Worm (Caenorhabditis elegans) whole organism, early embryonic: ENCODE measurements around the gene ZC204.12.

Source experiments
- F13C5.2 ChIP-seq: sonication (generic microtip); optimal IDR thresholded peaks from 2 replicates; lab custom pipeline; 2017; ENCODE audit warnings: mild to moderate bottlenecking, missing genetic modification characterization, inconsistent platforms, missing compliant biosample characterization
- aly-1 ChIP-seq: sonication (generic microtip); optimal IDR thresholded peaks from 2 replicates; lab custom pipeline; 2016; ENCODE audit warnings: missing genetic modification characterization, missing compliant biosample characterization
- ama-1 ChIP-seq: fragments of 150-350 bp; optimal IDR thresholded peaks from 2 replicates; lab custom pipeline; 2014
- ceh-13 ChIP-seq: fragments of 200-800 bp; sonication (Bioruptor generic); optimal IDR thresholded peaks from 2 replicates; lab custom pipeline; 2018; ENCODE audit warnings: mild to moderate bottlenecking, missing genetic modification characterization, missing compliant biosample characterization
- ceh-36 ChIP-seq: sonication (generic microtip); optimal IDR thresholded peaks from 2 replicates; lab custom pipeline; 2016; ENCODE audit warnings: missing genetic modification characterization, inconsistent platforms, missing compliant biosample characterization
- flt-1 ChIP-seq: fragments of 200-800 bp; sonication (Bioruptor generic); IDR thresholded peaks from 2 replicates; pipeline ENCODE4 v1.3.6; 2022; ENCODE audit warnings: missing genetic modification characterization, missing compliant biosample characterization
- hmbx-1 ChIP-seq: sonication (generic microtip); optimal IDR thresholded peaks from 2 replicates; lab custom pipeline; 2016; ENCODE audit warnings: mild to moderate bottlenecking, missing genetic modification characterization, missing compliant biosample characterization
- hnd-1 ChIP-seq: sonication (generic microtip); optimal IDR thresholded peaks from 2 replicates; lab custom pipeline; 2016; ENCODE audit warnings: missing genetic modification characterization, missing compliant biosample characterization
- pes-1 ChIP-seq: fragments of 200-800 bp; sonication (Bioruptor generic); IDR thresholded peaks from 2 replicates; pipeline ENCODE4 v1.3.6; 2022; ENCODE audit warnings: missing genetic modification reagents, missing genetic modification characterization, missing compliant biosample characterization
- sea-1 ChIP-seq: fragments of 200-800 bp; sonication (Bioruptor generic); conservative IDR thresholded peaks from 2 replicates; pipeline ENCODE4 v1.3.6; 2022; ENCODE audit warnings: missing genetic modification characterization, missing compliant biosample characterization
- tbx-11 ChIP-seq: fragments of 200-800 bp; sonication (Bioruptor generic); IDR thresholded peaks from 2 replicates; pipeline ENCODE4 v1.3.6; 2022; ENCODE audit warnings: missing genetic modification characterization, missing compliant biosample characterization
- tbx-37 ChIP-seq: fragments of 200-800 bp; sonication (Bioruptor generic); conservative IDR thresholded peaks from 2 replicates; pipeline ENCODE4 v1.3.6; 2022; ENCODE audit warnings: missing genetic modification reagents, missing genetic modification characterization, missing compliant biosample characterization

DNA sequence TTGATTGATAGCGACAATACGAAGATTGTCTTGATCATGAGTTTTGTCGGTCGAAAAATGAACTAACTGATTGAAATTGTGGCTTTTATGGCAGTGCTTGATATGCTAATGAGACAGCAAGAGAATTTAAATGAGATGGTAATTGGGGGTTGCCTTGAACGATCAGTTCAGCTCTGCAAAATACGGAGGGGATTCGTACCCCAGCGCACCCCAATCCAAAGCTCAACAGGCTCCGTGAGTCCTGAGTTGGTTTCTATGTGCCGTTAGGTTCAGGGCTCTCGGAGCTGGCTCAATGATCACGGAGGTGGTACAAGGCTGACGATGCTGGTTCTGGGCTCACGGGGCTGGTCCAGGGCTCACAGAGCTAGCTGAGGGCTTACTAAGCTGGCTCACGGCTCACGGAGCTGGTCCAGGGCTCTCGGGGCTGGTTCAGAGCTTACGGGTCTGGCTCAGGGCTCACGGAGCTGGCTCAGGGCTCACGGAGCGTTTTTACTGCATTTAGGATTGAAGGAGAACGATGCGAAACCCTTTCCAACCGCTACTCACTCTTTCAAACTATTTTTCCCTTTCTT is 12.2 kb downstream of the ZC204.12 start, which contains the start of gene ZC204.6:
- TF ChIP-seq ceh-13 (GFP tag; lab: Kevin White, UChicago) = no peak
- no peak for TF ChIP-seq aly-1
- no peak for TF ChIP-seq sea-1 (GFP tag; lab: Robert Waterston, UW)
- no peak for TF ChIP-seq F13C5.2
- TF ChIP-seq tbx-37 (GFP tag; lab: Robert Waterston, UW) = no peak
- no peak for TF ChIP-seq hnd-1 (tag; lab: Kevin White, UChicago)
- TF ChIP-seq flt-1 (GFP tag; lab: Robert Waterston, UW) = no peak
- no peak for TF ChIP-seq ceh-36
- no peak for TF ChIP-seq ama-1 (lab: Kevin White, UChicago)
- TF ChIP-seq hmbx-1 = no peak
- no peak for TF ChIP-seq pes-1 (GFP tag; lab: Robert Waterston, UW)
- no peak for TF ChIP-seq tbx-11 (GFP tag; lab: Robert Waterston, UW)
